Fruit fly (Drosophila melanogaster) whole organism, larva: ENCODE data around the gene CG8349.

Experiments
- noc ChIP-seq: fragments of 200-800 bp; sonication (Bioruptor generic); optimal IDR thresholded peaks from 3 replicates; lab custom pipeline; 2019; ENCODE audit warnings: missing biosample characterization, mild to moderate bottlenecking, missing genetic modification characterization, moderate library complexity

CG8349 gene

DNA sequence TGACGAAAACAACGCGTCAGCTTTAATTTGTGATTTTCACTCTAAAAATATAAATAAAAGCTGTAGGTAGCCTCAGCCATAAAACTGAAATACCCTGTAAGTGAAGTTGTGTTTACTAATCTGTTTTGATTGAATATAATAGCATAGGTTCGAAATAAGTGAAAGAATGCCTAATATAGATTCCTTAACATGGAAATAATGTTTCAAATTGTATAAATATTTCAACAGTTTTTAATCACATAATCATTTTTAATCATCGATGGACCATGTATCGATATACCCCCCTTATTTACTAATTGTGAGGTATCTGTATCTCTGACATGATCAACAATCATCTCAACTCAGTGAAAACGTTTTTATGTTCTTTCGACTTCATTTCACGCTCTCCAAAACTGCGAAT lies 39.7 kb downstream of the CG8349 start:
- TF ChIP-seq noc (tag; lab: Kevin White, UChicago) = peak; percentile 80

dm6 chr2L:8257401-8258266 lies 41.9 kb downstream of the CG8349 start, which contains the start of gene CG8086:
CG8086 (minus strand) TSS chr2L:8257502.
- TF ChIP-seq noc (tag; lab: Kevin White, UChicago) = no peak

DNA sequence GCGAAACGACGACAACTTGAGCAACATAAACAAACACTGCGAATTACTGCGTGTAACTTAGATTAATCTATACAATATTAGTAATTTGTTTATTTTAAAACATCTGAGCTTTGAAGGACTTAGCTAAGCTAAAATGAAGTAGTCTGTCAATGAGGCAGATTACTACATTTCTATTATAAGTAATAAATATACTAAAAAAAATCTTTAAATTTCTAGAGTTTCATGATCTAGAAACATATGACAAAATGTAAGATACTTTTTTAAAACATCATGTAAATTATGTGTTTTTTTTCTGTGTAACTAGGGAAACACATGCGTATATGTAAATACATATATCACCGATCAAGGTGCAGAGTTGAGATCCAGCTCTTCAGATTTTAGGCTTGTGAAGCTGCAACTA lies 50.4 kb downstream of the CG8349 start:
- TF ChIP-seq noc (tag; lab: Kevin White, UChicago) = no peak
